Worm (Caenorhabditis elegans) whole organism, L2 larva: ENCODE results near the gene hot-4.
A peak's percentile ranks its signal among the peaks of the same experiment; 100 is the strongest.

Experiments
- C34F6.9 ChIP-seq: fragments of 150-350 bp; optimal IDR thresholded peaks from 2 replicates; lab custom pipeline; 2014; ENCODE audit warnings: missing biosample characterization, missing genetic modification characterization
- R02D3.7 ChIP-seq: fragments of 150-350 bp; optimal IDR thresholded peaks from 2 replicates; lab custom pipeline; 2014; ENCODE audit warnings: missing biosample characterization, missing genetic modification characterization
- Y55F3AM.14 ChIP-seq: fragments of 200-800 bp; sonication (Bioruptor generic); optimal IDR thresholded peaks from 2 replicates; lab custom pipeline; 2018; ENCODE audit warnings: mild to moderate bottlenecking, missing genetic modification characterization, missing compliant biosample characterization
- alr-1 ChIP-seq: fragments of 150-350 bp; optimal IDR thresholded peaks from 2 replicates; lab custom pipeline; 2014; ENCODE audit warnings: missing biosample characterization, missing genetic modification characterization
- aly-2 ChIP-seq: fragments of 150-350 bp; optimal IDR thresholded peaks from 2 replicates; lab custom pipeline; 2014; ENCODE audit warnings: missing biosample characterization, missing genetic modification characterization
- ama-1 ChIP-seq: fragments of 150-350 bp; optimal IDR thresholded peaks from 2 replicates; lab custom pipeline; 2018; ENCODE audit warnings: inconsistent platforms
- blmp-1 ChIP-seq: sonication (generic microtip); optimal IDR thresholded peaks from 2 replicates; lab custom pipeline; 2017; ENCODE audit warnings: missing genetic modification characterization, mild to moderate bottlenecking, missing compliant biosample characterization, antibody characterized with exemption, moderate library complexity; ENCODE audit not compliant: insufficient read depth
- ceh-16 ChIP-seq: fragments of 150-350 bp; optimal IDR thresholded peaks from 2 replicates; lab custom pipeline; 2014; ENCODE audit warnings: missing biosample characterization, missing genetic modification characterization
- ceh-82 ChIP-seq: fragments of 150-350 bp; optimal IDR thresholded peaks from 2 replicates; lab custom pipeline; 2014; ENCODE audit warnings: missing biosample characterization, missing genetic modification characterization
- crh-2 ChIP-seq: sonication (generic microtip); optimal IDR thresholded peaks from 2 replicates; lab custom pipeline; 2017; ENCODE audit warnings: missing biosample characterization, missing genetic modification characterization
- egl-27 ChIP-seq: sonication (generic microtip); optimal IDR thresholded peaks from 3 replicates; lab custom pipeline; 2017; ENCODE audit warnings: missing biosample characterization, missing genetic modification reagents, missing genetic modification characterization
- elt-1 ChIP-seq: fragments of 150-350 bp; optimal IDR thresholded peaks from 2 replicates; lab custom pipeline; 2014; ENCODE audit warnings: missing biosample characterization, missing genetic modification characterization
- elt-3 ChIP-seq: sonication (generic microtip); optimal IDR thresholded peaks from 2 replicates; lab custom pipeline; 2017; ENCODE audit warnings: missing biosample characterization, missing genetic modification characterization
- fos-1 ChIP-seq: fragments of 150-350 bp; optimal IDR thresholded peaks from 2 replicates; lab custom pipeline; 2014; ENCODE audit warnings: missing biosample characterization, missing genetic modification characterization
- gmeb-1 ChIP-seq: fragments of 150-350 bp; optimal IDR thresholded peaks from 2 replicates; lab custom pipeline; 2014; ENCODE audit warnings: missing biosample characterization, missing genetic modification characterization
- lin-11 ChIP-seq: fragments of 150-350 bp; sonication (generic microtip); optimal IDR thresholded peaks from 2 replicates; lab custom pipeline; 2014; ENCODE audit warnings: missing biosample characterization, missing genetic modification characterization, inconsistent platforms, mixed read lengths
- lin-39 ChIP-seq: fragments of 150-350 bp; optimal IDR thresholded peaks from 2 replicates; lab custom pipeline; 2014; ENCODE audit warnings: missing biosample characterization, missing genetic modification reagents, missing genetic modification characterization
- lsy-2 ChIP-seq, 2 experiments: fragments of 150-350 bp in 1 of 2; sonication (generic microtip) in 1 of 2; optimal IDR thresholded peaks; 2 replicates each; lab custom pipeline; 2014 to 2017; ENCODE audit warnings: missing biosample characterization in 2 of 2, missing genetic modification characterization in 2 of 2
- mab-5 ChIP-seq: fragments of 150-350 bp; optimal IDR thresholded peaks from 2 replicates; lab custom pipeline; 2014; ENCODE audit warnings: missing biosample characterization, missing genetic modification characterization
- mbf-1 ChIP-seq: sonication (generic microtip); optimal IDR thresholded peaks from 2 replicates; lab custom pipeline; 2017; ENCODE audit warnings: missing biosample characterization, missing genetic modification characterization
- mdl-1 ChIP-seq, 2 experiments: fragments of 150-350 bp in 1 of 2; sonication (generic microtip) in 1 of 2; optimal IDR thresholded peaks; 2 replicates each; lab custom pipeline; 2017; ENCODE audit warnings: missing biosample characterization in 2 of 2, missing genetic modification characterization in 2 of 2
- nhr-10 ChIP-seq: sonication (generic microtip); optimal IDR thresholded peaks from 2 replicates; lab custom pipeline; 2017; ENCODE audit warnings: missing biosample characterization, missing genetic modification characterization
- nhr-11 ChIP-seq: fragments of 150-350 bp; optimal IDR thresholded peaks from 2 replicates; lab custom pipeline; 2014; ENCODE audit warnings: missing biosample characterization, missing genetic modification characterization
- nhr-12 ChIP-seq: fragments of 150-350 bp; optimal IDR thresholded peaks from 2 replicates; lab custom pipeline; 2014; ENCODE audit warnings: missing biosample characterization, missing genetic modification characterization
- nhr-129 ChIP-seq: fragments of 150-350 bp; optimal IDR thresholded peaks from 2 replicates; lab custom pipeline; 2014; ENCODE audit warnings: missing biosample characterization, missing genetic modification characterization
- nhr-21 ChIP-seq: fragments of 150-350 bp; optimal IDR thresholded peaks from 2 replicates; lab custom pipeline; 2014; ENCODE audit warnings: missing biosample characterization, missing genetic modification characterization
- nhr-23 ChIP-seq: fragments of 150-350 bp; optimal IDR thresholded peaks from 2 replicates; lab custom pipeline; 2014; ENCODE audit warnings: missing biosample characterization, missing genetic modification reagents, missing genetic modification characterization
- nhr-237 ChIP-seq: fragments of 150-350 bp; optimal IDR thresholded peaks from 2 replicates; lab custom pipeline; 2014; ENCODE audit warnings: missing biosample characterization, missing genetic modification characterization
- nhr-25 ChIP-seq: fragments of 150-350 bp; sonication (generic microtip); optimal IDR thresholded peaks from 3 replicates; lab custom pipeline; 2014; ENCODE audit warnings: missing biosample characterization, missing genetic modification characterization
- nhr-6 ChIP-seq: fragments of 150-350 bp; optimal IDR thresholded peaks from 2 replicates; lab custom pipeline; 2014; ENCODE audit warnings: missing biosample characterization, missing genetic modification characterization
- nhr-77 ChIP-seq: fragments of 150-350 bp; optimal IDR thresholded peaks from 2 replicates; lab custom pipeline; 2014; ENCODE audit warnings: missing biosample characterization, missing genetic modification characterization
- peb-1 ChIP-seq: fragments of 150-350 bp; optimal IDR thresholded peaks from 2 replicates; lab custom pipeline; 2014; ENCODE audit warnings: missing biosample characterization, missing genetic modification characterization
- sem-4 ChIP-seq: fragments of 150-350 bp; optimal IDR thresholded peaks from 2 replicates; lab custom pipeline; 2014; ENCODE audit warnings: missing biosample characterization, missing genetic modification reagents, missing genetic modification characterization
- skn-1 ChIP-seq: sonication (generic microtip); optimal IDR thresholded peaks from 2 replicates; lab custom pipeline; 2017; ENCODE audit warnings: missing biosample characterization, missing genetic modification characterization
- sma-9 ChIP-seq, 2 experiments: fragments of 150-350 bp in 1 of 2; sonication (generic microtip) in 1 of 2; optimal IDR thresholded peaks; 2 replicates each; lab custom pipeline; 2014 to 2016; ENCODE audit warnings: missing genetic modification characterization in 2 of 2, mild to moderate bottlenecking in 1 of 2, missing biosample characterization in 1 of 2, missing compliant biosample characterization in 1 of 2, missing genetic modification reagents in 1 of 2, moderate library complexity in 1 of 2
- snpc-4 ChIP-seq: fragments of 150-350 bp; optimal IDR thresholded peaks from 2 replicates; lab custom pipeline; 2014; ENCODE audit warnings: missing biosample characterization, missing genetic modification characterization
- unc-39 ChIP-seq: fragments of 150-350 bp; optimal IDR thresholded peaks from 2 replicates; lab custom pipeline; 2014; ENCODE audit warnings: missing biosample characterization, missing genetic modification characterization
- unc-55 ChIP-seq: fragments of 150-350 bp; sonication (generic microtip); optimal IDR thresholded peaks from 3 replicates; lab custom pipeline; 2014; ENCODE audit warnings: missing biosample characterization, missing genetic modification reagents, missing genetic modification characterization
- unc-62 ChIP-seq: fragments of 150-350 bp; optimal IDR thresholded peaks from 2 replicates; lab custom pipeline; 2014; ENCODE audit warnings: missing biosample characterization, missing genetic modification reagents, missing genetic modification characterization
- zag-1 ChIP-seq: fragments of 150-350 bp; optimal IDR thresholded peaks from 2 replicates; lab custom pipeline; 2014; ENCODE audit warnings: missing biosample characterization, missing genetic modification characterization
- ztf-1 ChIP-seq: fragments of 200-800 bp; sonication (Bioruptor generic); conservative IDR thresholded peaks from 2 replicates; pipeline ENCODE4 v1.3.6; 2022; ENCODE audit warnings: missing genetic modification characterization, missing compliant biosample characterization
- ztf-4 ChIP-seq: fragments of 150-350 bp; optimal IDR thresholded peaks from 2 replicates; lab custom pipeline; 2014; ENCODE audit warnings: missing biosample characterization, missing genetic modification characterization

hot-4 gene

DNA sequence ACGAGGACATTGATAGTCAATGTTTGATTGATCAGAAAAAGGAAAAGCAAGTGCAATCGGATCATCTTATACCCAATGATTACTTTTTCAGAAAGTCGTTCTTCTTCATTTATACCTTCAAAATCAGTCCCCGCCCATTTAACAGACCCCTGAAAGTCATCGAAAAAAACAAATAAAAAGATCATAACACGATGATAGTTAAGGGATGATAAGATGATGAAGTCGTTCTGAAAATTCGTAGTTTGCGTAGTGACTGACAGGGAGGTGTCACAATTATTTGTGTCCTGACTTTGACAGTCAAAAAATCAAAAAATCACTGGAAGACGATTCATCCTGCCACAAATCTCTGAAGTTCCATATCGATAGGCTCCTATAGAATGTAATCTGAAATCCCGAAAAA lies 22.7 kb upstream of the hot-4 start, which contains the start of gene ugt-66:
Gene ugt-66 (minus strand): TSS at position 101 of the 400 bp plus-strand sequence.
- TF ChIP-seq ztf-4 (tag; lab: Kevin White, UChicago) = no peak
- no peak for TF ChIP-seq crh-2 (tag; lab: Kevin White, UChicago)
- no peak for TF ChIP-seq aly-2 (tag; lab: Kevin White, UChicago)
- TF ChIP-seq lin-39 = no peak
- no peak for TF ChIP-seq ama-1 (lab: Kevin White, UChicago)
- no peak for TF ChIP-seq mbf-1 (tag; lab: Kevin White, UChicago)
- no peak for TF ChIP-seq sma-9 (GFP tag; optimal IDR thresholded peaks at IDR 0.05; lab: Kevin White, UChicago)
- no peak for TF ChIP-seq sma-9 (tag; optimal IDR thresholded peaks at IDR 0.05; lab: Kevin White, UChicago)
- no peak for TF ChIP-seq ceh-82 (tag; lab: Kevin White, UChicago)
- TF ChIP-seq blmp-1 (tag; lab: Kevin White, UChicago) = no peak
- TF ChIP-seq elt-1 = no peak
- no peak for TF ChIP-seq peb-1 (tag; lab: Kevin White, UChicago)
- TF ChIP-seq skn-1 (tag; lab: Kevin White, UChicago) = no peak
- TF ChIP-seq unc-55 (GFP tag; lab: Kevin White, UChicago) = no peak
- TF ChIP-seq lsy-2 (tag; optimal IDR thresholded peaks at IDR 0.05; lab: Kevin White, UChicago) = no peak
- TF ChIP-seq C34F6.9 (tag; lab: Kevin White, UChicago) = no peak
- TF ChIP-seq, all 48 proteins: peak for 0

- TF ChIP-seq blmp-1 (tag; lab: Kevin White, UChicago) = no peak
- TF ChIP-seq unc-62 = no peak
- no peak for TF ChIP-seq mdl-1 (tag; optimal IDR thresholded peaks at IDR 0.05; lab: Kevin White, UChicago)
- TF ChIP-seq crh-2 (tag; lab: Kevin White, UChicago) = no peak
- TF ChIP-seq ceh-16 (tag; lab: Kevin White, UChicago) = no peak
- no peak for TF ChIP-seq nhr-77
- no peak for TF ChIP-seq gmeb-1 (tag; lab: Kevin White, UChicago)
- TF ChIP-seq ceh-82 (tag; lab: Kevin White, UChicago) = no peak
- TF ChIP-seq nhr-129 (tag; lab: Kevin White, UChicago) = no peak
- no peak for TF ChIP-seq unc-55 (GFP tag; lab: Kevin White, UChicago)
- TF ChIP-seq elt-3 = no peak
- no peak for TF ChIP-seq sem-4 (tag; lab: Kevin White, UChicago)
- no peak for TF ChIP-seq lin-11 (tag; lab: Kevin White, UChicago)
- TF ChIP-seq R02D3.7 (tag; lab: Kevin White, UChicago) = no peak
- TF ChIP-seq nhr-21 (tag; lab: Kevin White, UChicago) = no peak
- TF ChIP-seq nhr-12 (tag; lab: Kevin White, UChicago) = no peak
- no peak for TF ChIP-seq mbf-1 (tag; lab: Kevin White, UChicago)
Measured at ce11 chrIII:6195718-6196117, 21.5 kb upstream of the hot-4 start.

DNA sequence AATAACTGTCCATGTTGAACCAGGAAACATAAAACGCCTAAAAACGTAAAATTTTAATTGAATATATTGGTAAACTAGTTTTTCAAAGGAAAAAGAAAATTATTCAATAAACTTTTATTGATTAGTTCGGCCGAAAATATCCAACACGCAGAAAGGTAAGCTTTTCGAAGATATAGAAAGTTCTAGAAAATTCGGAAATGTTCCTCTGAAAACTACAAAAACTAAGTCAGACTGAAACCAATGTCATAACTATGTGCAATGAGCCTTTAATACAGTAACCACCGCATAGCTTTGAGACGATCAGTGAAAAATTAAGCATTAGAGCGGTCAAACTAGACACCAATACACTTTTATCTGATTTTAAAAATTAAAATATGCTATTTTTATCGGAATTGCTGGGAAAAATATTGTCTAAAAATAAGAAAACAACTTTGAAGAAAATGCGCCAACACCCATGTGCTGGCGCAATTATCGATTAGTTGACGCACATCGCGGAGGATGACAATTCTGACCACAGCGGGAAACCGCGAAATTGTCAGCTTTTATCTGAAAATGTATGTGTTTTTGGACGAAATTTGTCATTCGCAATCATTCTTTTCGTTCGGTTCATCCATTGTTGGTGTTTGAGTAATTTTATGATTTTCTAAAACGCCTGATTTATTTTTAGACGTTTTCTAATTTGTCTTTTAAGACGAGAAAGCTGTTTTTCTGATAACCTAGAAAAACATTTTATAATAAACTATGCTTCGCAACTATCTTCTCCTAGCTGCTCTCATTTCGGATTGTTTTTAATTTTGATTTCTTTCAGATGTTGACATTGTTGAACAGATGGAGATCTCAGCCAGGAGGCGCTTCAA lies 18.6 kb upstream of the hot-4 start, which contains the start of the genes C23G10.7 and rpn-2:
Gene C23G10.7 (minus strand): TSS at position 37 of the 857 bp plus-strand sequence.
Gene rpn-2 (plus strand): TSS at position 807 of the 857 bp plus-strand sequence.
- no peak for TF ChIP-seq nhr-77
- no peak for TF ChIP-seq unc-62
- no peak for TF ChIP-seq lin-39
- TF ChIP-seq nhr-10 (tag; lab: Kevin White, UChicago) = no peak
- no peak for TF ChIP-seq peb-1 (tag; lab: Kevin White, UChicago)
- no peak for TF ChIP-seq ceh-82 (tag; lab: Kevin White, UChicago)
- no peak for TF ChIP-seq nhr-23
- no peak for TF ChIP-seq unc-55 (GFP tag; lab: Kevin White, UChicago)
- no peak for TF ChIP-seq ceh-16 (tag; lab: Kevin White, UChicago)
- no peak for TF ChIP-seq nhr-11
- no peak for TF ChIP-seq nhr-6 (tag; lab: Kevin White, UChicago)
- no peak for TF ChIP-seq alr-1 (tag; lab: Kevin White, UChicago)
- TF ChIP-seq snpc-4 = no peak
- TF ChIP-seq unc-39 (tag; lab: Kevin White, UChicago) = no peak
- no peak for TF ChIP-seq ztf-4 (tag; lab: Kevin White, UChicago)
- no peak for TF ChIP-seq nhr-12 (tag; lab: Kevin White, UChicago)
- TF ChIP-seq fos-1 (tag; lab: Kevin White, UChicago) = peak; percentile 39
- TF ChIP-seq aly-2 (tag; lab: Kevin White, UChicago) = no peak
- TF ChIP-seq C34F6.9 (tag; lab: Kevin White, UChicago) = peak; percentile 87
- TF ChIP-seq egl-27 (tag; lab: Kevin White, UChicago) = peak; percentile 19
- no peak for TF ChIP-seq zag-1 (tag; lab: Kevin White, UChicago)
- TF ChIP-seq gmeb-1 (tag; lab: Kevin White, UChicago) = peak; percentile 73
- peak; percentile 50 for TF ChIP-seq lin-11 (tag; lab: Kevin White, UChicago)
- peak; percentile 46 for TF ChIP-seq crh-2 (tag; lab: Kevin White, UChicago)
- peak; percentile 20 for TF ChIP-seq nhr-21 (tag; lab: Kevin White, UChicago)
- no peak for TF ChIP-seq ztf-1 (GFP tag; lab: Robert Waterston, UW)
- no peak for TF ChIP-seq nhr-237 (tag; lab: Kevin White, UChicago)
- no peak for TF ChIP-seq elt-1
- TF ChIP-seq nhr-25 = peak; percentile 61
- TF ChIP-seq sma-9 (GFP tag; optimal IDR thresholded peaks at IDR 0.05; lab: Kevin White, UChicago) = peak; percentile 71
- no peak for TF ChIP-seq sma-9 (tag; optimal IDR thresholded peaks at IDR 0.05; lab: Kevin White, UChicago)
- no peak for TF ChIP-seq elt-3
- TF ChIP-seq blmp-1 (tag; lab: Kevin White, UChicago) = no peak
- TF ChIP-seq skn-1 (tag; lab: Kevin White, UChicago) = peak; percentile 95
- no peak for TF ChIP-seq mdl-1 (tag; optimal IDR thresholded peaks at IDR 0.05; lab: Kevin White, UChicago)
- peak; percentile 3 for TF ChIP-seq mab-5 (tag; lab: Kevin White, UChicago)
- no peak for TF ChIP-seq mbf-1 (tag; lab: Kevin White, UChicago)
- TF ChIP-seq Y55F3AM.14 = no peak
- no peak for TF ChIP-seq R02D3.7 (tag; lab: Kevin White, UChicago)
- TF ChIP-seq sem-4 (tag; lab: Kevin White, UChicago) = no peak
